Worm (Caenorhabditis elegans): ENCODE data around the gene ecps-1.

The ecps-1 gene

ce11 chrIII:10460427-10461163, at the start of gene ecps-1:
Gene ecps-1 (minus strand): TSS chrIII:10460551.
- TF ChIP-seq ama-1 (optimal IDR thresholded peaks at IDR 0.05) (no peak), flt-1 (GFP tag; IDR thresholded peaks at IDR 0.05) (peak; percentile 28; the same call in 1 of the 2 replicates), aly-1 (tag; optimal IDR thresholded peaks at IDR 0.05) (no peak), scrt-1 (GFP tag; IDR thresholded peaks at IDR 0.05) (peak; percentile 35; the same call in 1 of the 2 replicates), tra-4 (tag; optimal IDR thresholded peaks at IDR 0.05) (no peak), tbx-37 (GFP tag; conservative IDR thresholded peaks at IDR 0.05) (peak; percentile 60; the same call in 1 of the 2 replicates), ceh-36 (tag; optimal IDR thresholded peaks at IDR 0.05) (no peak), pes-1 (GFP tag; IDR thresholded peaks at IDR 0.05) (peak; percentile 75), hnd-1 (tag; optimal IDR thresholded peaks at IDR 0.05) (no peak), sea-1 (GFP tag; conservative IDR thresholded peaks at IDR 0.05) (0 out of 2 replicates have a peak, but pooled peaks have one; percentile 11), tbx-11 (GFP tag; IDR thresholded peaks at IDR 0.05) (peak; percentile 23; the same call in 1 of the 2 replicates)

ce11 chrIII:10506699-10507248, 46.4 kb upstream of the ecps-1 start, which contains the start of the genes sip-1 and sly-1:
Gene sip-1 (minus strand): TSS chrIII:10506801.
Gene sly-1 (plus strand): TSS chrIII:10507058.
- no peak for TF ChIP-seq ets-7 (tag; optimal IDR thresholded peaks at IDR 0.05)
- no peak for TF ChIP-seq ceh-36 (tag; optimal IDR thresholded peaks at IDR 0.05)
- no peak for TF ChIP-seq F13C5.2 (tag; optimal IDR thresholded peaks at IDR 0.05)
- TF ChIP-seq pes-1 (GFP tag; IDR thresholded peaks at IDR 0.05), result no peak
- no peak for TF ChIP-seq sea-1 (GFP tag; conservative IDR thresholded peaks at IDR 0.05)
- TF ChIP-seq hmg-4 (GFP tag; optimal IDR thresholded peaks at IDR 0.05), result no peak

ce11 chrIII:10505943-10506698, 45.8 kb upstream of the ecps-1 start:
- no peak for TF ChIP-seq pes-1 (GFP tag; IDR thresholded peaks at IDR 0.05)
- no peak for TF ChIP-seq aly-1 (tag; optimal IDR thresholded peaks at IDR 0.05)
- no peak for TF ChIP-seq hmg-4 (GFP tag; optimal IDR thresholded peaks at IDR 0.05)
- no peak for TF ChIP-seq sea-1 (GFP tag; conservative IDR thresholded peaks at IDR 0.05)
- TF ChIP-seq tbx-37 (GFP tag; conservative IDR thresholded peaks at IDR 0.05), result no peak
- no peak for TF ChIP-seq B0310.2 (tag; optimal IDR thresholded peaks at IDR 0.05)

- TF ChIP-seq flt-1 (GFP tag; IDR thresholded peaks at IDR 0.05) (0 out of 2 replicates have a peak, but pooled peaks have one; percentile 28), hnd-1 (tag; optimal IDR thresholded peaks at IDR 0.05) (no peak), aly-1 (tag; optimal IDR thresholded peaks at IDR 0.05) (no peak), hmg-4 (GFP tag; optimal IDR thresholded peaks at IDR 0.05) (no peak), sea-1 (GFP tag; conservative IDR thresholded peaks at IDR 0.05) (no peak)
Measured at ce11 chrIII:10505182-10505581, 44.8 kb upstream of the ecps-1 start, which contains the start of the genes taf-11.3 and urm-1. Gene taf-11.3 (minus strand): TSS chrIII:10505250. Gene urm-1 (plus strand): TSS chrIII:10505480.

ce11 chrIII:10503753-10504152, 43.4 kb upstream of the ecps-1 start, which contains the start of gene rab-33:
Gene rab-33 (minus strand): TSS chrIII:10503853.
- TF ChIP-seq pes-1 (GFP tag; IDR thresholded peaks at IDR 0.05), result no peak
- no peak for TF ChIP-seq aly-1 (tag; optimal IDR thresholded peaks at IDR 0.05)
- no peak for TF ChIP-seq hmg-4 (GFP tag; optimal IDR thresholded peaks at IDR 0.05)
- no peak for TF ChIP-seq ets-7 (tag; optimal IDR thresholded peaks at IDR 0.05)
- TF ChIP-seq flt-1 (GFP tag; IDR thresholded peaks at IDR 0.05), result no peak
- TF ChIP-seq ceh-36 (tag; optimal IDR thresholded peaks at IDR 0.05), result no peak
- TF ChIP-seq ama-1 (optimal IDR thresholded peaks at IDR 0.05), result no peak
- no peak for TF ChIP-seq scrt-1 (GFP tag; IDR thresholded peaks at IDR 0.05)
- no peak for TF ChIP-seq tbx-37 (GFP tag; conservative IDR thresholded peaks at IDR 0.05)
- TF ChIP-seq sea-1 (GFP tag; conservative IDR thresholded peaks at IDR 0.05), result no peak
- no peak for TF ChIP-seq F13C5.2 (tag; optimal IDR thresholded peaks at IDR 0.05)
- TF ChIP-seq hnd-1 (tag; optimal IDR thresholded peaks at IDR 0.05), result no peak
- TF ChIP-seq B0310.2 (tag; optimal IDR thresholded peaks at IDR 0.05), result no peak
- no peak for TF ChIP-seq ceh-13 (GFP tag; optimal IDR thresholded peaks at IDR 0.05)
- no peak for TF ChIP-seq tbx-11 (GFP tag; IDR thresholded peaks at IDR 0.05)

- no peak for TF ChIP-seq sea-1 (GFP tag; conservative IDR thresholded peaks at IDR 0.05)
- TF ChIP-seq ama-1 (optimal IDR thresholded peaks at IDR 0.05), result no peak
- TF ChIP-seq tbx-37 (GFP tag; conservative IDR thresholded peaks at IDR 0.05), result no peak
Measured at ce11 chrIII:10488052-10488451, 27.7 kb upstream of the ecps-1 start, which contains the start of gene ptr-25. Gene ptr-25 (plus strand): TSS chrIII:10488124.

- no peak for TF ChIP-seq hmg-4 (GFP tag; optimal IDR thresholded peaks at IDR 0.05)
- no peak for TF ChIP-seq pes-1 (GFP tag; IDR thresholded peaks at IDR 0.05)
- no peak for TF ChIP-seq tbx-37 (GFP tag; conservative IDR thresholded peaks at IDR 0.05)
- no peak for TF ChIP-seq ets-7 (tag; optimal IDR thresholded peaks at IDR 0.05)
- TF ChIP-seq ceh-13 (GFP tag; optimal IDR thresholded peaks at IDR 0.05), result no peak
- no peak for TF ChIP-seq F13C5.2 (tag; optimal IDR thresholded peaks at IDR 0.05)
- TF ChIP-seq tra-4 (tag; optimal IDR thresholded peaks at IDR 0.05), result no peak
- TF ChIP-seq hmbx-1 (tag; optimal IDR thresholded peaks at IDR 0.05), result no peak
- no peak for TF ChIP-seq ceh-36 (tag; optimal IDR thresholded peaks at IDR 0.05)
Measured at ce11 chrIII:10486455-10486854, 26.1 kb upstream of the ecps-1 start.

Measured in whole organism, early embryonic.